In genomic region chrV:7196498-7196966, ce11 we compare ENCODE assay signal across 4 worm cellular contexts.
TF ChIP-seq lines count a peak whose summit lies in the region.

Gene F09G2.2 (plus strand): TSS chrV:7196916.

TF ChIP-seq in whole organism, L2 larva, 48 proteins besides CTCF, POLR2A, EP300 and RAD21 (continues in another document):
- peak; percentile 33 for TF ChIP-seq Y55F3AM.14 (GFP tag; optimal IDR thresholded peaks at IDR 0.05; lab: Kevin White, UChicago)
- TF ChIP-seq zag-1 (tag; optimal IDR thresholded peaks at IDR 0.05; lab: Kevin White, UChicago): peak; percentile 47
- peak; percentile 93 for TF ChIP-seq sma-3 (GFP tag; optimal IDR thresholded peaks at IDR 0.05; lab: Kevin White, UChicago)
- peak; percentile 78 for TF ChIP-seq egl-27 (tag; optimal IDR thresholded peaks at IDR 0.05; lab: Kevin White, UChicago)
- peak; percentile 47 for TF ChIP-seq ceh-82 (tag; optimal IDR thresholded peaks at IDR 0.05; lab: Kevin White, UChicago)
- TF ChIP-seq nhr-6 (tag; optimal IDR thresholded peaks at IDR 0.05; lab: Kevin White, UChicago): peak; percentile 80
- TF ChIP-seq unc-39 (tag; optimal IDR thresholded peaks at IDR 0.05; lab: Kevin White, UChicago): no peak
- peak; percentile 90 for TF ChIP-seq nhr-25 (tag; optimal IDR thresholded peaks at IDR 0.05; lab: Kevin White, UChicago)
- peak; percentile 89 for TF ChIP-seq F13H6.1 (tag; optimal IDR thresholded peaks at IDR 0.05; lab: Kevin White, UChicago)
- peak; percentile 91 for TF ChIP-seq ceh-16 (tag; optimal IDR thresholded peaks at IDR 0.05; lab: Kevin White, UChicago)
- TF ChIP-seq alr-1 (tag; optimal IDR thresholded peaks at IDR 0.05; lab: Kevin White, UChicago): no peak
- no peak for TF ChIP-seq lin-39 (tag; optimal IDR thresholded peaks at IDR 0.05; lab: Kevin White, UChicago)
- no peak for TF ChIP-seq peb-1 (tag; optimal IDR thresholded peaks at IDR 0.05; lab: Kevin White, UChicago)
- peak; percentile 94 for TF ChIP-seq lin-13 (GFP tag; optimal IDR thresholded peaks at IDR 0.05; lab: Kevin White, UChicago)
- no peak for TF ChIP-seq mbf-1 (tag; optimal IDR thresholded peaks at IDR 0.05; lab: Kevin White, UChicago)
- TF ChIP-seq R02D3.7 (tag; optimal IDR thresholded peaks at IDR 0.05; lab: Kevin White, UChicago): no peak
- peak; percentile 90 for TF ChIP-seq fos-1 (tag; optimal IDR thresholded peaks at IDR 0.05; lab: Kevin White, UChicago)
- TF ChIP-seq elt-1 (tag; optimal IDR thresholded peaks at IDR 0.05; lab: Kevin White, UChicago): no peak
- peak; percentile 71 for TF ChIP-seq ztf-4 (tag; optimal IDR thresholded peaks at IDR 0.05; lab: Kevin White, UChicago)
- peak; percentile 97 for TF ChIP-seq C34F6.9 (tag; optimal IDR thresholded peaks at IDR 0.05; lab: Kevin White, UChicago)
- TF ChIP-seq ZK546.5 (tag; optimal IDR thresholded peaks at IDR 0.05; lab: Kevin White, UChicago): peak; percentile 31
- peak; percentile 90 for TF ChIP-seq gmeb-1 (tag; optimal IDR thresholded peaks at IDR 0.05; lab: Kevin White, UChicago)
- peak; percentile 90 for TF ChIP-seq lin-11 (tag; optimal IDR thresholded peaks at IDR 0.05; lab: Kevin White, UChicago)

TF ChIP-seq in whole organism, L4 larva, 104 proteins besides CTCF, POLR2A, EP300 and RAD21 (continues in another document):
- TF ChIP-seq ztf-7 (tag; optimal IDR thresholded peaks at IDR 0.05; lab: Kevin White, UChicago) (peak; percentile 41), hlh-30 (tag; optimal IDR thresholded peaks at IDR 0.05; lab: Kevin White, UChicago; ENCODE audit: insufficient read depth) (peak; percentile 83), nhr-111 (GFP tag; optimal IDR thresholded peaks at IDR 0.05; lab: Kevin White, UChicago) (no peak), mxl-3 (GFP tag; optimal IDR thresholded peaks at IDR 0.05; lab: Kevin White, UChicago) (peak; percentile 43), Y105C5A.15 (GFP tag; IDR thresholded peaks at IDR 0.05; lab: Robert Waterston, UW) (no peak), dpl-1 (GFP tag; optimal IDR thresholded peaks at IDR 0.05; lab: Kevin White, UChicago) (peak; percentile 94), nhr-48 (tag; optimal IDR thresholded peaks at IDR 0.05; lab: Kevin White, UChicago) (peak; percentile 79), daf-16 (GFP tag; optimal IDR thresholded peaks at IDR 0.05; lab: Kevin White, UChicago) (peak; percentile 52 to 69), daf-16 (tag; optimal IDR thresholded peaks at IDR 0.05; lab: Kevin White, UChicago) (peak; percentile 83), gei-8 (GFP tag; optimal IDR thresholded peaks at IDR 0.05; lab: Kevin White, UChicago) (no peak), F49E8.2 (tag; optimal IDR thresholded peaks at IDR 0.05; lab: Kevin White, UChicago; ENCODE audit: borderline replicate concordance) (no peak), Y5F2A.4 (GFP tag; optimal IDR thresholded peaks at IDR 0.05; lab: Kevin White, UChicago) (no peak), ceh-32 (tag; optimal IDR thresholded peaks at IDR 0.05; lab: Kevin White, UChicago; ENCODE audit: poor library complexity) (no peak), set-16 (GFP tag; IDR thresholded peaks at IDR 0.05; lab: Robert Waterston, UW) (peak; percentile 61), lin-39 (tag; optimal IDR thresholded peaks at IDR 0.05; lab: Kevin White, UChicago) (no peak), ama-1 (optimal IDR thresholded peaks at IDR 0.05; lab: Kevin White, UChicago) (peak; percentile 61), tag-97 (GFP tag; IDR thresholded peaks at IDR 0.05; lab: Robert Waterston, UW) (no peak), hif-1 (tag; optimal IDR thresholded peaks at IDR 0.05; lab: Kevin White, UChicago) (peak in 1 of 2 experiments; percentile 78), cey-2 (tag; optimal IDR thresholded peaks at IDR 0.05; lab: Kevin White, UChicago; ENCODE audit: borderline replicate concordance, insufficient read depth) (no peak), ceh-82 (tag; optimal IDR thresholded peaks at IDR 0.05; lab: Kevin White, UChicago) (no peak), nhr-11 (tag; optimal IDR thresholded peaks at IDR 0.05; lab: Kevin White, UChicago) (peak; percentile 92), daf-19 (GFP tag; conservative IDR thresholded peaks at IDR 0.05; lab: Robert Waterston, UW) (no peak), egl-43 (GFP tag; IDR thresholded peaks at IDR 0.05; lab: Robert Waterston, UW) (peak; percentile 32; the same call in 1 of the 2 replicates)

TF ChIP-seq in whole organism, late embryonic, 69 proteins besides CTCF, POLR2A, EP300 and RAD21 (continues in another document):
- TF ChIP-seq ceh-18 (tag; optimal IDR thresholded peaks at IDR 0.05; lab: Kevin White, UChicago) (peak; percentile 48), ceh-9 (tag; optimal IDR thresholded peaks at IDR 0.05; lab: Kevin White, UChicago) (no peak), fkh-10 (GFP tag; optimal IDR thresholded peaks at IDR 0.05; lab: Kevin White, UChicago) (no peak), ceh-30 (tag; optimal IDR thresholded peaks at IDR 0.05; lab: Kevin White, UChicago) (peak; percentile 17), madf-2 (tag; optimal IDR thresholded peaks at IDR 0.05; lab: Kevin White, UChicago) (peak; percentile 23), pros-1 (tag; optimal IDR thresholded peaks at IDR 0.05; lab: Kevin White, UChicago) (peak; percentile 20), eyg-1 (tag; optimal IDR thresholded peaks at IDR 0.05; lab: Kevin White, UChicago) (no peak), ets-4 (tag; optimal IDR thresholded peaks at IDR 0.05; lab: Kevin White, UChicago) (no peak), syd-9 (tag; optimal IDR thresholded peaks at IDR 0.05; lab: Kevin White, UChicago) (no peak), pag-3 (tag; optimal IDR thresholded peaks at IDR 0.05; lab: Kevin White, UChicago; ENCODE audit: borderline replicate concordance) (no peak), ceh-31 (tag; optimal IDR thresholded peaks at IDR 0.05; lab: Kevin White, UChicago) (peak; percentile 72), ceh-34 (tag; optimal IDR thresholded peaks at IDR 0.05; lab: Kevin White, UChicago) (peak; percentile 39), nhr-232 (tag; optimal IDR thresholded peaks at IDR 0.05; lab: Kevin White, UChicago) (no peak), hlh-30 (tag; optimal IDR thresholded peaks at IDR 0.05; lab: Kevin White, UChicago; ENCODE audit: insufficient read depth) (peak; percentile 43), npax-4 (tag; optimal IDR thresholded peaks at IDR 0.05; lab: Kevin White, UChicago) (no peak), sox-4 (tag; optimal IDR thresholded peaks at IDR 0.05; lab: Kevin White, UChicago) (no peak), dve-1 (tag; optimal IDR thresholded peaks at IDR 0.05; lab: Kevin White, UChicago) (peak; percentile 42), ceh-45 (GFP tag; IDR thresholded peaks at IDR 0.05; lab: Robert Waterston, UW) (no peak), K09A11.1 (tag; optimal IDR thresholded peaks at IDR 0.05; lab: Kevin White, UChicago; ENCODE audit: insufficient read depth) (no peak), unc-86 (tag; optimal IDR thresholded peaks at IDR 0.05; lab: Kevin White, UChicago) (no peak), ceh-2 (tag; optimal IDR thresholded peaks at IDR 0.05; lab: Kevin White, UChicago) (no peak), gmeb-2 (tag; optimal IDR thresholded peaks at IDR 0.05; lab: Kevin White, UChicago) (no peak), elt-2 (tag; optimal IDR thresholded peaks at IDR 0.05; lab: Kevin White, UChicago) (peak; percentile 31), pha-2 (tag; optimal IDR thresholded peaks at IDR 0.05; lab: Kevin White, UChicago) (no peak), ztf-16 (tag; optimal IDR thresholded peaks at IDR 0.05; lab: Kevin White, UChicago) (no peak), ceh-6 (GFP tag; optimal IDR thresholded peaks at IDR 0.05; lab: Kevin White, UChicago) (no peak), hlh-15 (tag; optimal IDR thresholded peaks at IDR 0.05; lab: Kevin White, UChicago) (no peak)

TF ChIP-seq in whole organism, mixed stage, embryonic, 35 proteins besides CTCF, POLR2A, EP300 and RAD21 (continues in another document):
- TF ChIP-seq flh-1 (GFP tag; optimal IDR thresholded peaks at IDR 0.05; lab: Kevin White, UChicago): no peak
- TF ChIP-seq unc-120 (tag; optimal IDR thresholded peaks at IDR 0.05; lab: Kevin White, UChicago; ENCODE audit: poor library complexity, severe bottlenecking): peak; percentile 79
- no peak for TF ChIP-seq blmp-1 (tag; optimal IDR thresholded peaks at IDR 0.05; lab: Kevin White, UChicago)
- peak; percentile 28 for TF ChIP-seq cnd-1 (tag; optimal IDR thresholded peaks at IDR 0.05; lab: Kevin White, UChicago)
- TF ChIP-seq ceh-83 (GFP tag; optimal IDR thresholded peaks at IDR 0.05; lab: Kevin White, UChicago): peak; percentile 46
- TF ChIP-seq lin-13 (tag; optimal IDR thresholded peaks at IDR 0.05; lab: Kevin White, UChicago): peak; percentile 97
- no peak for TF ChIP-seq nhr-28 (tag; optimal IDR thresholded peaks at IDR 0.05; lab: Kevin White, UChicago)
- no peak for TF ChIP-seq sem-2 (GFP tag; optimal IDR thresholded peaks at IDR 0.05; lab: Kevin White, UChicago)
- peak; percentile 93 for TF ChIP-seq ceh-39 (tag; optimal IDR thresholded peaks at IDR 0.05; lab: Kevin White, UChicago)
- no peak for TF ChIP-seq nhr-76 (tag; optimal IDR thresholded peaks at IDR 0.05; lab: Kevin White, UChicago)
- TF ChIP-seq lin-32 (GFP tag; optimal IDR thresholded peaks at IDR 0.05; lab: Kevin White, UChicago): no peak
- TF ChIP-seq unc-62 (GFP tag; optimal IDR thresholded peaks at IDR 0.05; lab: Kevin White, UChicago): no peak
- peak; percentile 21 for TF ChIP-seq mls-2 (tag; optimal IDR thresholded peaks at IDR 0.05; lab: Kevin White, UChicago)
- TF ChIP-seq pha-4 (tag; optimal IDR thresholded peaks at IDR 0.05; lab: Kevin White, UChicago): peak; percentile 96
- no peak for TF ChIP-seq hlh-1 (tag; optimal IDR thresholded peaks at IDR 0.05; lab: Kevin White, UChicago)
- peak; percentile 29 for TF ChIP-seq unc-39 (tag; optimal IDR thresholded peaks at IDR 0.05; lab: Kevin White, UChicago)
- TF ChIP-seq mab-5 (tag; optimal IDR thresholded peaks at IDR 0.05; lab: Kevin White, UChicago): no peak
- peak; percentile 24 for TF ChIP-seq drap-1 (GFP tag; optimal IDR thresholded peaks at IDR 0.05; lab: Kevin White, UChicago)
- TF ChIP-seq nhr-237 (tag; optimal IDR thresholded peaks at IDR 0.05; lab: Kevin White, UChicago): peak; percentile 87
- no peak for TF ChIP-seq bed-3 (GFP tag; optimal IDR thresholded peaks at IDR 0.05; lab: Kevin White, UChicago)
- TF ChIP-seq mep-1 (tag; optimal IDR thresholded peaks at IDR 0.05; lab: Kevin White, UChicago): peak; percentile 95
- no peak for TF ChIP-seq sptf-1 (tag; optimal IDR thresholded peaks at IDR 0.05; lab: Kevin White, UChicago)
- TF ChIP-seq nhr-12 (tag; optimal IDR thresholded peaks at IDR 0.05; lab: Kevin White, UChicago): no peak
- TF ChIP-seq elt-1 (tag; optimal IDR thresholded peaks at IDR 0.05; lab: Kevin White, UChicago; ENCODE audit: borderline replicate concordance, insufficient read depth): peak; percentile 38
- TF ChIP-seq elt-3 (tag; optimal IDR thresholded peaks at IDR 0.05; lab: Kevin White, UChicago): no peak
- no peak for TF ChIP-seq snpc-4 (tag; optimal IDR thresholded peaks at IDR 0.05; lab: Kevin White, UChicago)
- no peak for TF ChIP-seq tbx-8 (GFP tag; optimal IDR thresholded peaks at IDR 0.05; lab: Kevin White, UChicago)
- peak; percentile 76 for TF ChIP-seq ces-1 (GFP tag; optimal IDR thresholded peaks at IDR 0.05; lab: Kevin White, UChicago)
- no peak for TF ChIP-seq ceh-43 (GFP tag; optimal IDR thresholded peaks at IDR 0.05; lab: Kevin White, UChicago)
- TF ChIP-seq zip-8 (tag; optimal IDR thresholded peaks at IDR 0.05; lab: Kevin White, UChicago): no peak
